Worm (Caenorhabditis elegans) whole organism, early embryonic: ENCODE measurements around the gene W08F4.1.

ENCODE experiments used
- B0310.2 ChIP-seq: sonication (generic microtip); optimal IDR thresholded peaks from 2 replicates; lab custom pipeline; 2016; ENCODE audit warnings: mild to moderate bottlenecking, missing genetic modification characterization, missing compliant biosample characterization
- aly-1 ChIP-seq: sonication (generic microtip); optimal IDR thresholded peaks from 2 replicates; lab custom pipeline; 2016; ENCODE audit warnings: missing genetic modification characterization, missing compliant biosample characterization
- ama-1 ChIP-seq: fragments of 150-350 bp; optimal IDR thresholded peaks from 2 replicates; lab custom pipeline; 2014
- ceh-13 ChIP-seq: fragments of 200-800 bp; sonication (Bioruptor generic); optimal IDR thresholded peaks from 2 replicates; lab custom pipeline; 2018; ENCODE audit warnings: mild to moderate bottlenecking, missing genetic modification characterization, missing compliant biosample characterization
- ceh-36 ChIP-seq: sonication (generic microtip); optimal IDR thresholded peaks from 2 replicates; lab custom pipeline; 2016; ENCODE audit warnings: missing genetic modification characterization, inconsistent platforms, missing compliant biosample characterization
- ets-7 ChIP-seq: sonication (generic microtip); optimal IDR thresholded peaks from 2 replicates; lab custom pipeline; 2016; ENCODE audit warnings: missing genotype, missing genetic modification characterization, missing compliant biosample characterization
- flt-1 ChIP-seq: fragments of 200-800 bp; sonication (Bioruptor generic); IDR thresholded peaks from 2 replicates; pipeline ENCODE4 v1.3.6; 2022; ENCODE audit warnings: missing genetic modification characterization, missing compliant biosample characterization
- hmbx-1 ChIP-seq: sonication (generic microtip); optimal IDR thresholded peaks from 2 replicates; lab custom pipeline; 2016; ENCODE audit warnings: mild to moderate bottlenecking, missing genetic modification characterization, missing compliant biosample characterization
- hmg-4 ChIP-seq: fragments of 200-800 bp; sonication (Bioruptor generic); optimal IDR thresholded peaks from 2 replicates; lab custom pipeline; 2018; ENCODE audit warnings: mild to moderate bottlenecking, missing genetic modification characterization, missing compliant biosample characterization
- hnd-1 ChIP-seq: sonication (generic microtip); optimal IDR thresholded peaks from 2 replicates; lab custom pipeline; 2016; ENCODE audit warnings: missing genetic modification characterization, missing compliant biosample characterization
- scrt-1 ChIP-seq: fragments of 200-800 bp; sonication (Bioruptor generic); IDR thresholded peaks from 2 replicates; pipeline ENCODE4 v1.3.6; 2022; ENCODE audit warnings: missing genetic modification characterization, missing compliant biosample characterization
- sea-1 ChIP-seq: fragments of 200-800 bp; sonication (Bioruptor generic); conservative IDR thresholded peaks from 2 replicates; pipeline ENCODE4 v1.3.6; 2022; ENCODE audit warnings: missing genetic modification characterization, missing compliant biosample characterization
- tbx-37 ChIP-seq: fragments of 200-800 bp; sonication (Bioruptor generic); conservative IDR thresholded peaks from 2 replicates; pipeline ENCODE4 v1.3.6; 2022; ENCODE audit warnings: missing genetic modification reagents, missing genetic modification characterization, missing compliant biosample characterization
- tra-4 ChIP-seq: sonication (generic microtip); optimal IDR thresholded peaks from 2 replicates; lab custom pipeline; 2017; ENCODE audit warnings: missing genetic modification characterization, missing compliant biosample characterization

- TF ChIP-seq ama-1 (lab: Kevin White, UChicago) (no peak), ceh-13 (no peak), scrt-1 (GFP tag; lab: Robert Waterston, UW) (no peak), flt-1 (GFP tag; lab: Robert Waterston, UW) (no peak), aly-1 (tag; lab: Kevin White, UChicago) (no peak), ceh-36 (tag; lab: Kevin White, UChicago) (no peak), tbx-37 (no peak), hmg-4 (GFP tag; lab: Kevin White, UChicago) (no peak), tra-4 (tag; lab: Kevin White, UChicago) (no peak), sea-1 (GFP tag; lab: Robert Waterston, UW) (no peak), hmbx-1 (tag; lab: Kevin White, UChicago) (no peak), B0310.2 (no peak), hnd-1 (tag; lab: Kevin White, UChicago) (no peak), ets-7 (no peak)
These were observed 29.2 kb downstream of the W08F4.1 start for ce11 chrII:622478-622877.
